Worm (Caenorhabditis elegans) whole organism, midembryonic: ENCODE data around the gene srw-77.

Experiments
- T22C8.4 ChIP-seq: fragments of 200-800 bp; sonication (Bioruptor generic); IDR thresholded peaks from 2 replicates; pipeline ENCODE4 v1.3.6; 2022; ENCODE audit warnings: missing genetic modification characterization, missing compliant biosample characterization
- cog-1 ChIP-seq: sonication (generic microtip); optimal IDR thresholded peaks from 2 replicates; lab custom pipeline; 2016; ENCODE audit warnings: missing genetic modification characterization, missing compliant biosample characterization
- tab-1 ChIP-seq: fragments of 200-800 bp; sonication (Bioruptor generic); IDR thresholded peaks from 2 replicates; pipeline ENCODE4 v1.3.6; 2022; ENCODE audit warnings: missing genetic modification characterization, missing compliant biosample characterization

ce11 chrV:16679237-16679636 lies 35.8 kb upstream of the srw-77 start, which contains the start of gene srz-103:
- no peak for TF ChIP-seq tab-1 (GFP tag; lab: Robert Waterston, UW)
- TF ChIP-seq T22C8.4 (GFP tag; lab: Robert Waterston, UW), result no peak
- TF ChIP-seq cog-1 (tag; lab: Kevin White, UChicago), result no peak
